Fruit fly (Drosophila melanogaster): ENCODE data around the gene ebd1.

DNA sequence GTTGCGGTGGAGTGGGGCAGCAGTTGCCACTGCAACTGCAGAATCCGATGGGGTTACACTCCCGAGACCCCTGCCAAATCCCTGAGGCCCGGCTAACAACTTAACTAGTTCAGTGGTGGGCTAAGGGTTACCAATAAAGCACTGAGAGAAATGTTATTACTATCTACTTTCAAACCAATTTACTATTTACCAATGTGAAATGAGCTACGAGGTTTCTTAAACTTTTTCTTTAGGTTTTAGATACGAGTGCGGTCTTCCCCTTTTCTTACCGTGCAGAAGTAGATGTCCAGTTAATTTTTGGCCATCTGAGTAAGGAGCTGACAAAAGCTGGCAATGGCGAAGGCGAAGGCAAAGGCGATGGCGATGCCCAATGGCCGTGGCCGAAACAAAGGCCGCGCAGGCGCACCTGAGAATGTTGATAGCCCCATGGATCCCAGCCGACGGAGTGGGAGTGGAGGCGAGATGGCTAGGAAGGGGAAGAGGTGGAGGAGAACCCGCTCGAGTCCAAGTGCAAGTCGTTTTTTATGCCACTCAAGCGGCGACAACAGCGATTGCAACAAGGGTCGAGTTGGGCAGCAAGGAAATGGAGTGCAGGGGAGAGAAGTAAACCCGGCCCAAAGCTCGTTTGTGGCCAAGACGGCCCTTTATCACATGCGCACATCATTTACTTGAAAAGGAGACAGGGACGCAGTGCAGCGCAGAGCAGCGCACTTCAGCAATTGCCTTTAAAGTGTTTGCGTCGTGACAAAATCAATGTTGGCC is 24.9 kb downstream of the ebd1 start:
- TF ChIP-seq br (GFP tag; optimal IDR thresholded peaks at IDR 0.05) = peak; percentile 72
- no peak for TF ChIP-seq Dfd (GFP tag; optimal IDR thresholded peaks at IDR 0.05)
- no peak for TF ChIP-seq Abd-B (GFP tag; optimal IDR thresholded peaks at IDR 0.05)
- peak in 1 of 2 experiments; percentile 74 for TF ChIP-seq foxo (GFP tag; optimal IDR thresholded peaks at IDR 0.05)
